Fruit fly (Drosophila melanogaster): Measurements from ENCODE around the gene Muc12Ea.

The Muc12Ea gene

dm6 chrX:14331490-14332182, 54.1 kb downstream of the Muc12Ea start (continued):
- TF ChIP-seq lmd (GFP tag; IDR thresholded peaks at IDR 0.05) (peak; percentile 38), amos (GFP tag; IDR thresholded peaks at IDR 0.05; ENCODE audit: partially characterized antibody) (no peak), CG11504 (tag; optimal IDR thresholded peaks at IDR 0.05) (peak; percentile 52), CG15269 (tag; optimal IDR thresholded peaks at IDR 0.05) (peak; percentile 26), CG33557 (GFP tag; optimal IDR thresholded peaks at IDR 0.05) (no peak), CG9876 (GFP tag; optimal IDR thresholded peaks at IDR 0.05) (no peak), CG6689 (GFP tag; IDR thresholded peaks at IDR 0.05) (no peak), gfzf (GFP tag; optimal IDR thresholded peaks at IDR 0.05) (no peak), lab (GFP tag; optimal IDR thresholded peaks at IDR 0.05) (peak; percentile 37), lola (GFP tag; optimal IDR thresholded peaks at IDR 0.05) (no peak), Sry-β (GFP tag; optimal IDR thresholded peaks at IDR 0.05) (no peak), Hsf (GFP tag; optimal IDR thresholded peaks at IDR 0.05) (no peak), CG17328 (GFP tag; IDR thresholded peaks at IDR 0.05) (no peak), sisA (GFP tag; IDR thresholded peaks at IDR 0.05) (no peak), cwo (GFP tag; optimal IDR thresholded peaks at IDR 0.05) (no peak), shn (GFP tag; optimal IDR thresholded peaks at IDR 0.05) (no peak), Awh (GFP tag; IDR thresholded peaks at IDR 0.05) (no peak), CG13287 (GFP tag; IDR thresholded peaks at IDR 0.05; ENCODE audit: partially characterized antibody) (no peak), fu2 (GFP tag; optimal IDR thresholded peaks at IDR 0.05) (no peak), CG8388 (GFP tag; optimal IDR thresholded peaks at IDR 0.05) (no peak), dmrt99B (tag; optimal IDR thresholded peaks at IDR 0.05) (peak; percentile 48), CG7357 (GFP tag; IDR thresholded peaks at IDR 0.05) (no peak), run (tag; optimal IDR thresholded peaks at IDR 0.05) (no peak), so (GFP tag; IDR thresholded peaks at IDR 0.05) (no peak), sim (GFP tag; IDR thresholded peaks at IDR 0.05) (no peak), dysf (GFP tag; IDR thresholded peaks at IDR 0.05) (0 out of 3 replicates have a peak, but pooled peaks have one; percentile 23), Oaz (GFP tag; IDR thresholded peaks at IDR 0.05) (no peak), CG6791 (GFP tag; IDR thresholded peaks at IDR 0.05; ENCODE audit: partially characterized antibody) (no peak), PHDP (tag; optimal IDR thresholded peaks at IDR 0.05) (no peak), CG12219 (GFP tag; optimal IDR thresholded peaks at IDR 0.05) (no peak), Antp (GFP tag; optimal IDR thresholded peaks at IDR 0.05) (no peak), CG42726 (GFP tag; IDR thresholded peaks at IDR 0.05; ENCODE audit: partially characterized antibody) (no peak), gsb-n (tag; optimal IDR thresholded peaks at IDR 0.05) (no peak), CG32772 (GFP tag; IDR thresholded peaks at IDR 0.05) (no peak), tin (GFP tag; optimal IDR thresholded peaks at IDR 0.05) (no peak), vvl (GFP tag; IDR thresholded peaks at IDR 0.05) (no peak), CG3281 (GFP tag; optimal IDR thresholded peaks at IDR 0.05) (no peak), Rfx (GFP tag; IDR thresholded peaks at IDR 0.05) (no peak), Lpt (GFP tag; optimal IDR thresholded peaks at IDR 0.05) (no peak), dati (GFP tag; IDR thresholded peaks at IDR 0.05) (no peak), disco-r (GFP tag; optimal IDR thresholded peaks at IDR 0.05) (no peak), GATAe (GFP tag; conservative IDR thresholded peaks at IDR 0.05) (no peak), Med (GFP tag) (peak; percentile 57), tll (GFP tag; optimal IDR thresholded peaks at IDR 0.05) (no peak), oc (tag; optimal IDR thresholded peaks at IDR 0.05) (no peak), CG5953 (GFP tag; IDR thresholded peaks at IDR 0.05) (no peak), sob (GFP tag; IDR thresholded peaks at IDR 0.05) (peak; percentile 11; the same call in 1 of the 2 replicates), NC2β (GFP tag; optimal IDR thresholded peaks at IDR 0.05) (no peak), ash1 (GFP tag; optimal IDR thresholded peaks at IDR 0.05) (no peak), fd96Cb (tag; optimal IDR thresholded peaks at IDR 0.05) (peak; percentile 11)

Measured in whole organism, embryonic.